Worm (Caenorhabditis elegans) whole organism, young adult: Measurements from ENCODE around the gene ced-7.

ENCODE experiments used
- C06A6.2 ChIP-seq: fragments of 200-800 bp; sonication (Bioruptor generic); conservative IDR thresholded peaks from 2 replicates; pipeline ENCODE4 v1.3.6; 2022; ENCODE audit warnings: missing genetic modification characterization, missing compliant biosample characterization
- F23B12.7 ChIP-seq: sonication (generic microtip); optimal IDR thresholded peaks from 2 replicates; lab custom pipeline; 2017; ENCODE audit warnings: missing genetic modification characterization, mild to moderate bottlenecking, missing compliant biosample characterization, antibody characterized with exemption, moderate library complexity; ENCODE audit not compliant: insufficient read depth
- F33H1.4 ChIP-seq: fragments of 200-800 bp; sonication (Bioruptor generic); IDR thresholded peaks from 2 replicates; pipeline ENCODE4 v1.3.6; 2022; ENCODE audit warnings: missing genetic modification reagents, missing genetic modification characterization, missing compliant biosample characterization
- F49E8.2 ChIP-seq: sonication (generic microtip); optimal IDR thresholded peaks from 3 replicates; lab custom pipeline; 2017; ENCODE audit warnings: missing genetic modification characterization, mild to moderate bottlenecking, missing compliant biosample characterization, antibody characterized with exemption, moderate library complexity; ENCODE audit not compliant: insufficient read depth
- K11D2.4 ChIP-seq: fragments of 200-800 bp; sonication (Bioruptor generic); IDR thresholded peaks from 2 replicates; pipeline ENCODE4 v1.3.6; 2022; ENCODE audit warnings: missing genetic modification reagents, missing genetic modification characterization, missing compliant biosample characterization
- Y56A3A.18 ChIP-seq: fragments of 200-800 bp; sonication (Bioruptor generic); IDR thresholded peaks from 2 replicates; pipeline ENCODE4 v1.3.6; 2022; ENCODE audit warnings: missing genetic modification reagents, missing genetic modification characterization, missing compliant biosample characterization
- Y95B8A.8 ChIP-seq: fragments of 200-800 bp; sonication (Bioruptor generic); IDR thresholded peaks from 2 replicates; pipeline ENCODE4 v1.3.6; 2022; ENCODE audit warnings: missing genetic modification reagents, missing genetic modification characterization, missing compliant biosample characterization
- aptf-2 ChIP-seq: fragments of 200-800 bp; sonication (Bioruptor generic); conservative IDR thresholded peaks from 2 replicates; pipeline ENCODE4 v1.3.6; 2022; ENCODE audit warnings: missing genetic modification reagents, missing genetic modification characterization, missing compliant biosample characterization
- atf-7 ChIP-seq: sonication (generic microtip); optimal IDR thresholded peaks from 2 replicates; lab custom pipeline; 2017; ENCODE audit warnings: mild to moderate bottlenecking, missing genetic modification characterization, missing compliant biosample characterization
- athp-1 ChIP-seq: sonication (generic microtip); optimal IDR thresholded peaks from 2 replicates; lab custom pipeline; 2017; ENCODE audit warnings: mild to moderate bottlenecking, missing genetic modification characterization, missing compliant biosample characterization
- attf-3 ChIP-seq: fragments of 200-800 bp; sonication (Bioruptor generic); conservative IDR thresholded peaks from 2 replicates; pipeline ENCODE4 v1.3.6; 2022; ENCODE audit warnings: missing genetic modification reagents, missing genetic modification characterization, missing compliant biosample characterization
- bed-1 ChIP-seq: fragments of 200-800 bp; sonication (Bioruptor generic); IDR thresholded peaks from 2 replicates; pipeline ENCODE4 v1.3.6; 2022; ENCODE audit warnings: missing genetic modification reagents, missing genetic modification characterization, missing compliant biosample characterization
- ceh-40 ChIP-seq: fragments of 200-800 bp; sonication (Bioruptor generic); IDR thresholded peaks from 2 replicates; pipeline ENCODE4 v1.3.6; 2022; ENCODE audit warnings: missing genetic modification characterization, missing compliant biosample characterization
- ceh-79 ChIP-seq: sonication (generic microtip); optimal IDR thresholded peaks from 2 replicates; lab custom pipeline; 2017; ENCODE audit warnings: mild to moderate bottlenecking, missing genetic modification characterization, missing compliant biosample characterization
- chd-7 ChIP-seq: sonication (generic microtip); optimal IDR thresholded peaks from 2 replicates; lab custom pipeline; 2016; ENCODE audit warnings: mild to moderate bottlenecking, missing genetic modification characterization, moderate library complexity, missing compliant biosample characterization
- die-1 ChIP-seq: sonication (generic microtip); optimal IDR thresholded peaks from 2 replicates; lab custom pipeline; 2016; ENCODE audit warnings: missing genotype, mild to moderate bottlenecking, missing genetic modification characterization, missing compliant biosample characterization
- dox-1 ChIP-seq: fragments of 200-800 bp; sonication (Bioruptor generic); IDR thresholded peaks from 2 replicates; pipeline ENCODE4 v1.3.6; 2022; ENCODE audit warnings: missing genetic modification reagents, missing genetic modification characterization, missing compliant biosample characterization
- efl-1 ChIP-seq: fragments of 150-350 bp; optimal IDR thresholded peaks from 2 replicates; lab custom pipeline; 2014; ENCODE audit warnings: missing biosample characterization, missing genetic modification reagents, missing genetic modification characterization
- him-1 ChIP-seq: sonication (generic microtip); optimal IDR thresholded peaks from 2 replicates; lab custom pipeline; 2016; ENCODE audit warnings: missing genotype, missing genetic modification reagents, missing genetic modification characterization, missing compliant biosample characterization
- hrde-1 ChIP-seq: sonication (generic microtip); optimal IDR thresholded peaks from 2 replicates; lab custom pipeline; 2016; ENCODE audit warnings: missing genetic modification characterization, mild to moderate bottlenecking, missing compliant biosample characterization, moderate library complexity, missing genotype, missing genetic modification reagents, borderline replicate concordance
- let-526 ChIP-seq: fragments of 200-800 bp; sonication (Bioruptor generic); IDR thresholded peaks from 2 replicates; pipeline ENCODE4 v1.3.6; 2022; ENCODE audit warnings: missing genetic modification reagents, missing genetic modification characterization, missing compliant biosample characterization
- let-607 ChIP-seq, 2 experiments: fragments of 200-800 bp in 1 of 2; sonication (Bioruptor generic) in 1 of 2; sonication (generic microtip) in 1 of 2; optimal IDR thresholded peaks; 2 replicates each; lab custom pipeline; 2016 to 2018; ENCODE audit warnings: mild to moderate bottlenecking in 2 of 2, missing compliant biosample characterization in 2 of 2, missing genetic modification characterization in 2 of 2, moderate library complexity in 2 of 2, missing genotype in 1 of 2
- lin-26 ChIP-seq: fragments of 200-800 bp; sonication (Bioruptor generic); IDR thresholded peaks from 2 replicates; pipeline ENCODE4 v1.3.6; 2022; ENCODE audit warnings: missing genetic modification reagents, missing genetic modification characterization, missing compliant biosample characterization
- lin-35 ChIP-seq, 3 experiments: fragments of 150-350 bp in 2 of 3; sonication (generic microtip) in 1 of 3; optimal IDR thresholded peaks; 2 replicates each; lab custom pipeline; 2014 to 2018; ENCODE audit warnings: missing biosample characterization in 3 of 3, missing genetic modification characterization in 3 of 3, missing genetic modification reagents in 3 of 3
- lin-40 ChIP-seq: sonication (generic microtip); optimal IDR thresholded peaks from 2 replicates; lab custom pipeline; 2016; ENCODE audit warnings: missing genetic modification characterization, mild to moderate bottlenecking, missing compliant biosample characterization, missing genotype, missing genetic modification reagents
- lin-54 ChIP-seq: fragments of 200-800 bp; sonication (Bioruptor generic); optimal IDR thresholded peaks from 2 replicates; lab custom pipeline; 2018; ENCODE audit warnings: mild to moderate bottlenecking, missing genetic modification characterization, missing compliant biosample characterization
- lsl-1 ChIP-seq: fragments of 200-800 bp; sonication (Bioruptor generic); optimal IDR thresholded peaks from 2 replicates; lab custom pipeline; 2018; ENCODE audit warnings: mild to moderate bottlenecking, missing genetic modification characterization, moderate library complexity, missing compliant biosample characterization
- madf-6 ChIP-seq: fragments of 200-800 bp; sonication (Bioruptor generic); IDR thresholded peaks from 2 replicates; pipeline ENCODE4 v1.3.6; 2022; ENCODE audit warnings: missing genetic modification reagents, missing genetic modification characterization, missing compliant biosample characterization
- madf-8 ChIP-seq: fragments of 200-800 bp; sonication (Bioruptor generic); conservative IDR thresholded peaks from 2 replicates; pipeline ENCODE4 v1.3.6; 2022; ENCODE audit warnings: missing genetic modification reagents, missing genetic modification characterization, missing compliant biosample characterization
- mcd-1 ChIP-seq: fragments of 200-800 bp; sonication (Bioruptor generic); IDR thresholded peaks from 2 replicates; pipeline ENCODE4 v1.3.6; 2022; ENCODE audit warnings: missing genetic modification reagents, missing genetic modification characterization, missing compliant biosample characterization
- mel-28 ChIP-seq: sonication (generic microtip); optimal IDR thresholded peaks from 2 replicates; lab custom pipeline; 2016; ENCODE audit warnings: borderline replicate concordance, mild to moderate bottlenecking, missing genetic modification characterization, missing compliant biosample characterization
- nfya-2 ChIP-seq: fragments of 200-800 bp; sonication (Bioruptor generic); IDR thresholded peaks from 2 replicates; pipeline ENCODE4 v1.3.6; 2022; ENCODE audit warnings: missing genetic modification reagents, missing genetic modification characterization, missing compliant biosample characterization
- nfyb-1 ChIP-seq: fragments of 200-800 bp; sonication (Bioruptor generic); IDR thresholded peaks from 2 replicates; pipeline ENCODE4 v1.3.6; 2022; ENCODE audit warnings: missing genetic modification reagents, missing genetic modification characterization, missing compliant biosample characterization
- snpc-1.1 ChIP-seq: sonication (generic microtip); optimal IDR thresholded peaks from 2 replicates; lab custom pipeline; 2017; ENCODE audit warnings: missing genetic modification characterization, mild to moderate bottlenecking, missing compliant biosample characterization, antibody characterized with exemption, moderate library complexity, missing genotype, missing genetic modification reagents; ENCODE audit not compliant: insufficient read depth
- xnd-1 ChIP-seq: sonication (generic microtip); optimal IDR thresholded peaks from 2 replicates; lab custom pipeline; 2016; ENCODE audit warnings: missing genotype, missing genetic modification reagents, missing genetic modification characterization, missing compliant biosample characterization
- ztf-18 ChIP-seq: sonication (generic microtip); optimal IDR thresholded peaks from 2 replicates; lab custom pipeline; 2016; ENCODE audit warnings: missing genotype, mild to moderate bottlenecking, missing genetic modification characterization, missing compliant biosample characterization
- ztf-22 ChIP-seq: fragments of 200-800 bp; sonication (Bioruptor generic); optimal IDR thresholded peaks from 2 replicates; lab custom pipeline; 2018; ENCODE audit warnings: mild to moderate bottlenecking, missing genetic modification characterization, moderate library complexity, missing compliant biosample characterization
- ztf-28 ChIP-seq: fragments of 200-800 bp; sonication (Bioruptor generic); IDR thresholded peaks from 2 replicates; pipeline ENCODE4 v1.3.6; 2022; ENCODE audit warnings: missing genetic modification reagents, missing genetic modification characterization, missing compliant biosample characterization
- ztf-3 ChIP-seq: fragments of 200-800 bp; sonication (Bioruptor generic); optimal IDR thresholded peaks from 2 replicates; lab custom pipeline; 2018; ENCODE audit warnings: mild to moderate bottlenecking, missing genetic modification characterization, missing compliant biosample characterization

ced-7 gene

ce11 chrIII:9582240-9582639 is 2.4 kb upstream of the ced-7 start, which contains the start of gene C48B4.3:
Gene C48B4.3, minus strand, starts transcription at chrIII:9582388.
- TF ChIP-seq lin-26 (GFP tag; lab: Robert Waterston, UW), result no peak
- no peak for TF ChIP-seq Y95B8A.8 (GFP tag; lab: Robert Waterston, UW)
- no peak for TF ChIP-seq ztf-3 (GFP tag; lab: Kevin White, UChicago)
- TF ChIP-seq let-526 (GFP tag; lab: Robert Waterston, UW), result no peak
- no peak for TF ChIP-seq ztf-28 (GFP tag; lab: Robert Waterston, UW)
- TF ChIP-seq C06A6.2 (GFP tag; lab: Robert Waterston, UW), result no peak
- TF ChIP-seq die-1 (tag; lab: Kevin White, UChicago), result no peak
- TF ChIP-seq ztf-18 (tag; lab: Kevin White, UChicago), result no peak
- no peak for TF ChIP-seq F23B12.7 (tag; lab: Kevin White, UChicago)

ce11 chrIII:9570869-9571268 is 9.0 kb downstream of the ced-7 start:
- peak; percentile 98 for TF ChIP-seq nfya-2
- peak; percentile 73 to 95 for TF ChIP-seq let-607 (tag; optimal IDR thresholded peaks at IDR 0.05; lab: Kevin White, UChicago)
- no peak for TF ChIP-seq lin-40 (tag; lab: Kevin White, UChicago)
- peak; percentile 50 for TF ChIP-seq efl-1 (GFP tag; lab: Kevin White, UChicago)
- TF ChIP-seq nfyb-1 (GFP tag; lab: Robert Waterston, UW), result peak; percentile 99
- TF ChIP-seq aptf-2 (GFP tag; lab: Robert Waterston, UW), result no peak
- TF ChIP-seq Y56A3A.18 (GFP tag; lab: Robert Waterston, UW), result no peak
- no peak for TF ChIP-seq ztf-22 (GFP tag; lab: Kevin White, UChicago)
- no peak for TF ChIP-seq athp-1 (tag; lab: Kevin White, UChicago)
- peak in 1 of 3 experiments; percentile 26 for TF ChIP-seq lin-35 (GFP tag; optimal IDR thresholded peaks at IDR 0.05; lab: Kevin White, UChicago)
- 0 out of 2 replicates have a peak, but pooled peaks have one; percentile 12 for TF ChIP-seq mcd-1 (GFP tag; lab: Robert Waterston, UW)
- TF ChIP-seq lin-54 (GFP tag; lab: Kevin White, UChicago), result peak; percentile 28
- TF ChIP-seq ceh-40 (GFP tag; lab: Robert Waterston, UW), result no peak

- no peak for TF ChIP-seq let-607 (tag; optimal IDR thresholded peaks at IDR 0.05; lab: Kevin White, UChicago)
- no peak for TF ChIP-seq xnd-1 (tag; lab: Kevin White, UChicago)
- no peak for TF ChIP-seq hrde-1
Observed at ce11 chrIII:9568451-9568850, 11.4 kb downstream of the ced-7 start, which contains the start of gene C48B4.13. Gene C48B4.13, plus strand, starts transcription at chrIII:9568751.

- TF ChIP-seq F49E8.2 (tag; lab: Kevin White, UChicago) (peak; percentile 25), bed-1 (no peak), snpc-1.1 (tag; lab: Kevin White, UChicago) (no peak), chd-7 (no peak), him-1 (tag; lab: Kevin White, UChicago) (peak; percentile 48), xnd-1 (tag; lab: Kevin White, UChicago) (peak; percentile 68), K11D2.4 (GFP tag; lab: Robert Waterston, UW) (no peak), mel-28 (tag; lab: Kevin White, UChicago) (no peak), attf-3 (GFP tag; lab: Robert Waterston, UW) (no peak), lsl-1 (GFP tag; lab: Kevin White, UChicago) (peak; percentile 93), madf-6 (GFP tag; lab: Robert Waterston, UW) (peak; percentile 82), dox-1 (0 out of 2 replicates have a peak, but pooled peaks have one; percentile 20), madf-8 (GFP tag; lab: Robert Waterston, UW) (peak; percentile 61), ceh-79 (tag; lab: Kevin White, UChicago) (no peak), efl-1 (GFP tag; lab: Kevin White, UChicago) (peak; percentile 12), F33H1.4 (GFP tag; lab: Robert Waterston, UW) (peak; percentile 87), atf-7 (tag; lab: Kevin White, UChicago) (no peak)
Observed at ce11 chrIII:9565973-9566372, 13.9 kb downstream of the ced-7 start, which contains the start of gene C48B4.11. Gene C48B4.11, minus strand, starts transcription at chrIII:9566115.
